Fruit fly (Drosophila melanogaster) whole organism, embryonic: ENCODE data around the gene SmD1.

Experiments
- CG12104 ChIP-seq: fragments of 200-800 bp; sonication (Bioruptor generic); optimal IDR thresholded peaks from 3 replicates; lab custom pipeline; 2016; ENCODE audit warnings: missing biosample characterization, missing genetic modification characterization
- CG14014 ChIP-seq: fragments of 200-800 bp; sonication (Bioruptor generic); IDR thresholded peaks from 2 replicates; pipeline ENCODE4 v1.3.6; 2022; ENCODE audit warnings: missing biosample characterization, missing genetic modification characterization
- CG14667 ChIP-seq: fragments of 200-800 bp; sonication (Bioruptor generic); IDR thresholded peaks from 2 replicates; pipeline ENCODE4 v1.3.6; 2022; ENCODE audit warnings: missing biosample characterization, missing genetic modification characterization
- CG15514 ChIP-seq: fragments of 200-800 bp; sonication (Bioruptor generic); optimal IDR thresholded peaks from 3 replicates; lab custom pipeline; 2017; ENCODE audit warnings: missing biosample characterization, missing genetic modification characterization, mild to moderate bottlenecking, moderate library complexity, missing genetic modification reagents
- CG16813 ChIP-seq: fragments of 200-800 bp; sonication (Bioruptor generic); IDR thresholded peaks from 3 replicates; pipeline ENCODE4 v1.3.6; 2022; ENCODE audit warnings: missing biosample characterization, missing genetic modification characterization; ENCODE audit not compliant: partially characterized antibody
- CG17359 ChIP-seq: fragments of 200-800 bp; sonication (Bioruptor generic); optimal IDR thresholded peaks from 3 replicates; lab custom pipeline; 2018; ENCODE audit warnings: missing biosample characterization, mild to moderate bottlenecking, missing genetic modification characterization, moderate library complexity
- CG2129 ChIP-seq: fragments of 200-800 bp; sonication (Bioruptor generic); IDR thresholded peaks from 2 replicates; pipeline ENCODE4 v1.3.6; 2022; ENCODE audit warnings: missing biosample characterization, missing genetic modification characterization; ENCODE audit not compliant: partially characterized antibody
- CG3065 ChIP-seq: fragments of 200-800 bp; sonication (Bioruptor generic); optimal IDR thresholded peaks from 2 replicates; lab custom pipeline; 2016; ENCODE audit warnings: missing biosample characterization, missing genetic modification characterization
- CG32767 ChIP-seq: fragments of 200-800 bp; sonication (Bioruptor generic); IDR thresholded peaks from 2 replicates; pipeline ENCODE4 v1.3.6; 2022; ENCODE audit warnings: missing biosample characterization, missing genetic modification characterization
- CG3407 ChIP-seq: fragments of 200-800 bp; sonication (Bioruptor generic); optimal IDR thresholded peaks from 2 replicates; lab custom pipeline; 2018; ENCODE audit warnings: missing biosample characterization, mild to moderate bottlenecking, missing genetic modification characterization
- CG3726 ChIP-seq: fragments of 200-800 bp; sonication (Bioruptor generic); IDR thresholded peaks from 3 replicates; pipeline ENCODE4, ENCODE4 v1.3.6; 2022; ENCODE audit warnings: missing biosample characterization, missing genetic modification characterization
- CG5245 ChIP-seq: fragments of 200-800 bp; sonication (Bioruptor generic); optimal IDR thresholded peaks from 3 replicates; lab custom pipeline; 2016; ENCODE audit warnings: missing biosample characterization, missing genetic modification characterization
- CG7928 ChIP-seq: fragments of 200-800 bp; sonication (Bioruptor generic); optimal IDR thresholded peaks from 2 replicates; lab custom pipeline; 2017; ENCODE audit warnings: missing biosample characterization, mild to moderate bottlenecking, missing genetic modification characterization
- CG7987 ChIP-seq: fragments of 200-800 bp; sonication (Bioruptor generic); optimal IDR thresholded peaks from 2 replicates; lab custom pipeline; 2018; ENCODE audit warnings: missing biosample characterization, mild to moderate bottlenecking, missing genetic modification characterization, moderate library complexity
- CG9609 ChIP-seq: fragments of 200-800 bp; sonication (Bioruptor generic); optimal IDR thresholded peaks from 3 replicates; lab custom pipeline; 2016; ENCODE audit warnings: missing biosample characterization, missing genetic modification characterization
- CHES-1-like ChIP-seq: fragments of 200-800 bp; sonication (Bioruptor generic); optimal IDR thresholded peaks from 2 replicates; lab custom pipeline; 2016; ENCODE audit warnings: missing biosample characterization, missing genetic modification characterization
- Dbx ChIP-seq: fragments of 200-800 bp; sonication (Bioruptor generic); IDR thresholded peaks from 3 replicates; pipeline ENCODE4 v1.3.6; 2022; ENCODE audit warnings: missing biosample characterization, missing genetic modification characterization
- Dek ChIP-seq: fragments of 200-800 bp; sonication (Bioruptor generic); optimal IDR thresholded peaks from 3 replicates; lab custom pipeline; 2019; ENCODE audit warnings: missing biosample characterization, mild to moderate bottlenecking, missing genetic modification characterization, moderate library complexity
- Dp ChIP-seq: fragments of 200-800 bp; sonication (Bioruptor generic); optimal IDR thresholded peaks from 2 replicates; lab custom pipeline; 2018; ENCODE audit warnings: missing biosample characterization, mild to moderate bottlenecking, missing genetic modification characterization, moderate library complexity
- HLH54F ChIP-seq: fragments of 200-800 bp; sonication (Bioruptor generic); optimal IDR thresholded peaks from 3 replicates; lab custom pipeline; 2016; ENCODE audit warnings: missing biosample characterization, missing genetic modification characterization
- HLHmδ ChIP-seq: fragments of 200-800 bp; sonication (Bioruptor generic); optimal IDR thresholded peaks from 2 replicates; lab custom pipeline; 2018; ENCODE audit warnings: missing biosample characterization, mild to moderate bottlenecking, missing genetic modification characterization, moderate library complexity
- Hand ChIP-seq: fragments of 200-800 bp; sonication (Bioruptor generic); optimal IDR thresholded peaks from 2 replicates; lab custom pipeline; 2017; ENCODE audit warnings: mild to moderate bottlenecking, missing biosample characterization, missing genetic modification reagents, missing genetic modification characterization
- HmgZ ChIP-seq: fragments of 200-800 bp; sonication (Bioruptor generic); optimal IDR thresholded peaks from 2 replicates; lab custom pipeline; 2018; ENCODE audit warnings: missing biosample characterization, mild to moderate bottlenecking, missing genetic modification characterization
- Myb ChIP-seq: fragments of 200-800 bp; sonication (Bioruptor generic); optimal IDR thresholded peaks from 2 replicates; lab custom pipeline; 2016; ENCODE audit warnings: missing biosample characterization, missing genetic modification characterization
- Optix ChIP-seq: fragments of 200-800 bp; sonication (Bioruptor generic); IDR thresholded peaks from 3 replicates; pipeline ENCODE4 v1.3.6; 2022; ENCODE audit warnings: missing biosample characterization, missing genetic modification characterization
- Xrp1 ChIP-seq: fragments of 200-800 bp; sonication (Bioruptor generic); IDR thresholded peaks from 2 replicates; pipeline ENCODE4 v1.3.6; 2022; ENCODE audit warnings: missing biosample characterization, missing genetic modification characterization
- ac ChIP-seq: fragments of 200-800 bp; sonication (Bioruptor generic); optimal IDR thresholded peaks from 3 replicates; lab custom pipeline; 2017; ENCODE audit warnings: missing biosample characterization, mild to moderate bottlenecking, missing genetic modification characterization
- bsh ChIP-seq, 2 experiments: fragments of 200-800 bp; sonication (Bioruptor generic); optimal IDR thresholded peaks; 2 replicates each; lab custom pipeline; 2017 to 2018; ENCODE audit warnings: mild to moderate bottlenecking in 2 of 2, missing biosample characterization in 2 of 2, missing genetic modification characterization in 2 of 2, moderate library complexity in 1 of 2
- cg ChIP-seq: fragments of 200-800 bp; sonication (Bioruptor generic); optimal IDR thresholded peaks from 3 replicates; lab custom pipeline; 2019; ENCODE audit warnings: missing biosample characterization, mild to moderate bottlenecking, missing genetic modification characterization, moderate library complexity
- danr ChIP-seq: fragments of 200-800 bp; sonication (Bioruptor generic); IDR thresholded peaks from 2 replicates; pipeline ENCODE4 v1.3.6; 2022; ENCODE audit warnings: missing biosample characterization, missing genetic modification characterization
- dati ChIP-seq: fragments of 200-800 bp; sonication (Bioruptor generic); IDR thresholded peaks from 2 replicates; pipeline ENCODE4 v1.3.6; 2022; ENCODE audit warnings: missing biosample characterization, missing genetic modification characterization
- ewg ChIP-seq: fragments of 200-800 bp; sonication (Bioruptor generic); optimal IDR thresholded peaks from 3 replicates; lab custom pipeline; 2017; ENCODE audit warnings: mild to moderate bottlenecking, missing biosample characterization, missing genetic modification reagents, missing genetic modification characterization
- fd3F ChIP-seq: fragments of 200-800 bp; sonication (Bioruptor generic); optimal IDR thresholded peaks from 2 replicates; lab custom pipeline; 2018; ENCODE audit warnings: missing biosample characterization, mild to moderate bottlenecking, missing genetic modification characterization, moderate library complexity
- fd64A ChIP-seq: fragments of 200-800 bp; sonication (Bioruptor generic); optimal IDR thresholded peaks from 3 replicates; lab custom pipeline; 2018; ENCODE audit warnings: missing biosample characterization, mild to moderate bottlenecking, missing genetic modification characterization
- gcm ChIP-seq: fragments of 200-800 bp; sonication (Bioruptor generic); optimal IDR thresholded peaks from 2 replicates; lab custom pipeline; 2019; ENCODE audit warnings: missing biosample characterization, mild to moderate bottlenecking, missing genetic modification characterization, moderate library complexity
- grn ChIP-seq: fragments of 200-800 bp; sonication (Bioruptor generic); optimal IDR thresholded peaks from 3 replicates; lab custom pipeline; 2017; ENCODE audit warnings: missing biosample characterization, missing genetic modification characterization
- ind ChIP-seq: fragments of 200-800 bp; sonication (Bioruptor generic); optimal IDR thresholded peaks from 3 replicates; lab custom pipeline; 2016; ENCODE audit warnings: missing biosample characterization, missing genetic modification characterization
- klu ChIP-seq: fragments of 200-800 bp; sonication (Bioruptor generic); IDR thresholded peaks from 2 replicates; pipeline ENCODE4 v1.3.6; 2022; ENCODE audit warnings: missing biosample characterization, missing genetic modification characterization
- kni ChIP-seq: fragments of 200-800 bp; sonication (Bioruptor generic); optimal IDR thresholded peaks from 3 replicates; lab custom pipeline; 2017; ENCODE audit warnings: mild to moderate bottlenecking, missing biosample characterization, missing genetic modification reagents, missing genetic modification characterization
- lola ChIP-seq, 3 experiments: fragments of >200 bp in 2 of 3; fragments of 200-800 bp in 1 of 3; sonication (Bioruptor generic) in 1 of 3; optimal IDR thresholded peaks; 2 replicates each; lab custom pipeline; 2017 to 2019; ENCODE audit warnings: missing biosample characterization in 3 of 3, missing genetic modification characterization in 3 of 3, mild to moderate bottlenecking in 1 of 3, moderate library complexity in 1 of 3
- nau ChIP-seq: fragments of 200-800 bp; sonication (Bioruptor generic); optimal IDR thresholded peaks from 3 replicates; lab custom pipeline; 2017; ENCODE audit warnings: missing biosample characterization, mild to moderate bottlenecking, missing genetic modification characterization, missing genetic modification reagents
- pan ChIP-seq, 4 experiments: fragments of >200 bp in 3 of 4; fragments of 200-800 bp in 1 of 4; sonication (Bioruptor generic) in 1 of 4; optimal IDR thresholded peaks in 3 of 4; IDR thresholded peaks in 1 of 4; 2 replicates each; pipeline versions ENCODE4 v1.3.6 to Lab custom; 2017 to 2022; ENCODE audit warnings: missing biosample characterization in 2 of 4, missing genetic modification characterization in 2 of 4, mixed read lengths in 1 of 4
- phol ChIP-seq: fragments of 200-800 bp; sonication (Bioruptor generic); optimal IDR thresholded peaks from 3 replicates; lab custom pipeline; 2018; ENCODE audit warnings: missing biosample characterization, mild to moderate bottlenecking, missing genetic modification characterization, moderate library complexity
- pzg ChIP-seq: fragments of 200-800 bp; sonication (Bioruptor generic); optimal IDR thresholded peaks from 3 replicates; lab custom pipeline; 2018; ENCODE audit warnings: missing biosample characterization, mild to moderate bottlenecking, missing genetic modification characterization, moderate library complexity
- sna ChIP-seq: fragments of 200-800 bp; sonication (Bioruptor generic); IDR thresholded peaks from 2 replicates; pipeline ENCODE4 v1.3.6; 2022; ENCODE audit warnings: missing biosample characterization, missing genetic modification characterization; ENCODE audit not compliant: partially characterized antibody
- sob ChIP-seq: fragments of 200-800 bp; sonication (Bioruptor generic); IDR thresholded peaks from 2 replicates; pipeline ENCODE4 v1.3.6; 2022; ENCODE audit warnings: missing biosample characterization, missing genetic modification characterization
- vfl ChIP-seq: fragments of 200-800 bp; sonication (Bioruptor generic); optimal IDR thresholded peaks from 2 replicates; lab custom pipeline; 2016; ENCODE audit warnings: missing biosample characterization, missing genetic modification characterization
- vnd ChIP-seq: fragments of 200-800 bp; sonication (Bioruptor generic); IDR thresholded peaks from 3 replicates; pipeline ENCODE4 v1.3.6; 2022; ENCODE audit warnings: missing biosample characterization, missing genetic modification characterization; ENCODE audit not compliant: partially characterized antibody
- zfh2 ChIP-seq: fragments of 200-800 bp; sonication (Bioruptor generic); optimal IDR thresholded peaks from 2 replicates; lab custom pipeline; 2016; ENCODE audit warnings: missing biosample characterization, missing genetic modification characterization

Gene SmD1

DNA sequence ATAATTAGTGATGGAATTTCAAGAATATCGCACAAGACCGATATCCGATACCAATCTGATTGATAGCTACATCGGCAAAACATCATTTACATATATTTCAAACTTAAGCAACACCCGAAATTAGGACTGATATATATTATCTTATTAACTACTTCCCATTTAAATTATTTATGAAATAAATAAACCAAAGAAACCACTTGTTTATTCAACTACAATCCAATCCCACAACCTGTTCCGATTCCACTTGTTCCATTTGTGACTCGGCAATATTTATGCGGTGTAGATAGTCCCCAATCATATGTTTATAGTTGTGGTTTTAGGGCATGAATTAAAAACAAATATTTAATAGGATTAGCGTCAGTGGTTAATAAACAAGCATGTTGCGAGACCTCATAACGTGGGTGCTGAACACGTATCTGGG is 20.4 kb upstream of the SmD1 start, which contains the start of the genes CG10973 and Vps13D (continued):
- TF ChIP-seq CG15514, result no peak
- no peak for TF ChIP-seq nau (GFP tag; lab: Kevin White, UChicago)
- peak; percentile 86 for TF ChIP-seq CG16813 (GFP tag; lab: Robert Waterston, UW)
- peak; percentile 90 for TF ChIP-seq fd64A (GFP tag; lab: Kevin White, UChicago)
- TF ChIP-seq phol (tag; lab: Kevin White, UChicago), result no peak
- TF ChIP-seq CG14014 (GFP tag; lab: Robert Waterston, UW), result peak; percentile 35; the same call in 1 of the 2 replicates
- no peak for TF ChIP-seq CG17359 (tag; lab: Kevin White, UChicago)
- no peak for TF ChIP-seq Dbx (GFP tag; lab: Robert Waterston, UW)
- TF ChIP-seq ac (GFP tag; lab: Kevin White, UChicago), result no peak
- no peak for TF ChIP-seq Dek (tag; lab: Kevin White, UChicago)
- TF ChIP-seq Myb (GFP tag; lab: Kevin White, UChicago), result peak; percentile 16
- no peak for TF ChIP-seq bsh (GFP tag; optimal IDR thresholded peaks at IDR 0.05; lab: Kevin White, UChicago)
- peak; percentile 71 for TF ChIP-seq HmgZ (tag; lab: Kevin White, UChicago)
- TF ChIP-seq dati (GFP tag; lab: Robert Waterston, UW), result no peak
- peak; percentile 83 for TF ChIP-seq CG2129
- TF ChIP-seq gcm, result no peak
- TF ChIP-seq CG7987 (GFP tag; lab: Kevin White, UChicago), result peak; percentile 91
- no peak for TF ChIP-seq ewg
- TF ChIP-seq lola (GFP tag; optimal IDR thresholded peaks at IDR 0.05; lab: Kevin White, UChicago), result no peak
- peak; percentile 24 for TF ChIP-seq vfl
- TF ChIP-seq Dp (GFP tag; lab: Kevin White, UChicago), result peak; percentile 33
- no peak for TF ChIP-seq pan (optimal IDR thresholded peaks at IDR 0.05; lab: Kevin White, UChicago)
- no peak for TF ChIP-seq pan (GFP tag; optimal IDR thresholded peaks at IDR 0.05 in 1 of 2, IDR thresholded peaks at IDR 0.05 in 1 of 2)
- TF ChIP-seq vnd (GFP tag; lab: Robert Waterston, UW), result peak; percentile 84
- TF ChIP-seq klu (GFP tag; lab: Robert Waterston, UW), result no peak
- no peak for TF ChIP-seq Hand (GFP tag; lab: Kevin White, UChicago)
- peak; percentile 27 for TF ChIP-seq CG12104 (GFP tag; lab: Kevin White, UChicago)
- peak; percentile 64 for TF ChIP-seq CG3407 (GFP tag; lab: Kevin White, UChicago)
- TF ChIP-seq CG14667 (GFP tag; lab: Robert Waterston, UW), result no peak; the same call in 1 of the 2 replicates
- TF ChIP-seq Xrp1 (GFP tag; lab: Robert Waterston, UW), result peak; percentile 58; the same call in 1 of the 2 replicates
- TF ChIP-seq HLHmδ (GFP tag; lab: Kevin White, UChicago), result no peak
- TF ChIP-seq pzg (GFP tag; lab: Kevin White, UChicago), result peak; percentile 84
- peak; percentile 90 for TF ChIP-seq sna (GFP tag; lab: Robert Waterston, UW)
- TF ChIP-seq CG5245 (GFP tag; lab: Kevin White, UChicago), result no peak
- no peak for TF ChIP-seq danr
- no peak for TF ChIP-seq cg (GFP tag; lab: Kevin White, UChicago)
- peak; percentile 53 for TF ChIP-seq CG7928 (GFP tag; lab: Kevin White, UChicago)
- TF ChIP-seq CG9609, result no peak
- TF ChIP-seq Optix (GFP tag; lab: Robert Waterston, UW), result no peak
- no peak for TF ChIP-seq fd3F (GFP tag; lab: Kevin White, UChicago)
- TF ChIP-seq kni (GFP tag; lab: Kevin White, UChicago), result no peak
- no peak for TF ChIP-seq grn (GFP tag; lab: Kevin White, UChicago)
- peak; percentile 33 for TF ChIP-seq CHES-1-like (GFP tag; lab: Kevin White, UChicago)
- TF ChIP-seq HLH54F (GFP tag; lab: Kevin White, UChicago), result peak; percentile 25
- no peak for TF ChIP-seq ind (GFP tag; lab: Kevin White, UChicago)
- TF ChIP-seq zfh2, result peak; percentile 3
- no peak for TF ChIP-seq CG32767
- no peak for TF ChIP-seq CG3726 (GFP tag; lab: Robert Waterston, UW)
- TF ChIP-seq CG3065 (GFP tag; lab: Kevin White, UChicago), result no peak
- TF ChIP-seq sob (GFP tag; lab: Robert Waterston, UW), result peak; percentile 53; the same call in 1 of the 2 replicates
